Worm (Caenorhabditis elegans): ENCODE data around the gene sto-2.
A peak's percentile ranks its signal among the peaks of the same experiment; 100 is the strongest.

sto-2 gene

DNA sequence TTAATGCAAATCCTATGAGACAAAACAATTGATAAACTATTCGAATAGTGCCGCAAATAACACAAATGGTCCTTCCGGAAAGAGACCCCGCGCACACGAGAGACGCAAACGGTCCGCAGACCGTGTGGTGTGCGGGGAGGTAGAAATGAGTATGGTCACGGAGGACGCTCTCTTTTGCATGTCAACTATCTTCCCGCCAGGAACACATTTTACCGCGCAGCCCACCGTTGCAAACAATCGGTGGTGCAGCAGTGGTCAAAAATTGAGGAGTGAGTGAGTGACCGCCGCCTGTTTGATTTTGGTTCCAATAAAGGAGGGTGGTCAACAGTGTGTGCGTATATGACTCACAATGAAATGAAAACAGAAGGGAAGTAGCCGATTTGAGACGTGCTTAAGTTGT, 37.5 kb upstream of the sto-2 start:
- TF ChIP-seq madf-6 (GFP tag; IDR thresholded peaks at IDR 0.05) (peak; percentile 76), gei-17 (GFP tag; optimal IDR thresholded peaks at IDR 0.05) (no peak), hmg-1.2 (GFP tag; IDR thresholded peaks at IDR 0.05) (peak; percentile 52; the same call in 1 of the 2 replicates), zfh-2 (GFP tag; conservative IDR thresholded peaks at IDR 0.05) (0 out of 2 replicates have a peak, but pooled peaks have one; percentile 36), ceh-40 (GFP tag; IDR thresholded peaks at IDR 0.05) (no peak), cebp-2 (GFP tag; IDR thresholded peaks at IDR 0.05) (no peak), ets-4 (GFP tag; optimal IDR thresholded peaks at IDR 0.05) (no peak), snpc-1.1 (tag; optimal IDR thresholded peaks at IDR 0.05; ENCODE audit: insufficient read depth) (no peak), efl-1 (GFP tag; optimal IDR thresholded peaks at IDR 0.05) (peak; percentile 74), snpc-4 (GFP tag; optimal IDR thresholded peaks at IDR 0.05) (no peak), snpc-4 (tag; optimal IDR thresholded peaks at IDR 0.05) (no peak), B0336.3 (GFP tag; IDR thresholded peaks at IDR 0.05) (no peak), ztf-26 (tag; optimal IDR thresholded peaks at IDR 0.05) (no peak), dox-1 (GFP tag; IDR thresholded peaks at IDR 0.05) (0 out of 2 replicates have a peak, but pooled peaks have one; percentile 27), dpff-1 (tag; optimal IDR thresholded peaks at IDR 0.05) (no peak), ztf-25 (GFP tag; IDR thresholded peaks at IDR 0.05) (0 out of 2 replicates have a peak, but pooled peaks have one; percentile 29), madf-8 (GFP tag; conservative IDR thresholded peaks at IDR 0.05) (peak; percentile 15; the same call in 1 of the 2 replicates), F55B11.4 (tag; optimal IDR thresholded peaks at IDR 0.05; ENCODE audit: borderline replicate concordance, insufficient read depth) (no peak), let-526 (GFP tag; IDR thresholded peaks at IDR 0.05) (no peak), dpl-1 (GFP tag; optimal IDR thresholded peaks at IDR 0.05) (peak; percentile 18), ztf-22 (GFP tag; optimal IDR thresholded peaks at IDR 0.05) (no peak), attf-6 (GFP tag; IDR thresholded peaks at IDR 0.05) (no peak), ama-1 (optimal IDR thresholded peaks at IDR 0.05) (no peak), ama-1 (GFP tag; optimal IDR thresholded peaks at IDR 0.05) (no peak), K12H6.12 (tag; optimal IDR thresholded peaks at IDR 0.05) (no peak)

DNA sequence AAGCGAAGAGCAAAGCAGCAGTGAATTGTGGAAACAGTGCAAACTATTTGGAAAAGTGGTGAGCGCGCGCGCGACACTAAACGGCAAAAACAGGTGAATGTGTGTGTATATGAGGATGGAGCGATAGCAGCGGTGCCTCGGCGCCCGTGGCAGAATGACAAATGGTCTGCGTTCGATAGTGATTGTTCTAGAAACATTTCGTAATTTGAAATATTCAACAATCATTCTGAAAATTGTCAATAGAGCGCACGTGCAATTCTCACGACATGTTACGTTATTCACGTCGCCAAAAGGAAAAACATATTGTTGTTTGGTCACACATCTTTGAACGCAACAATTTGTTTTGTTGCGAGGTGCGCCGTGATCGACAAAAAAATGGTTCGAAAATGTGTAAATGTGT, 32.1 kb upstream of the sto-2 start:
- no peak for TF ChIP-seq zfh-2 (GFP tag; conservative IDR thresholded peaks at IDR 0.05)
- no peak for TF ChIP-seq mes-4 (tag; optimal IDR thresholded peaks at IDR 0.05)
- peak; percentile 60 for TF ChIP-seq B0336.3 (GFP tag; IDR thresholded peaks at IDR 0.05)
- no peak for TF ChIP-seq lsy-27 (tag; optimal IDR thresholded peaks at IDR 0.05; ENCODE audit: borderline replicate concordance, insufficient read depth)
- peak; percentile 14 for TF ChIP-seq lin-40 (tag; optimal IDR thresholded peaks at IDR 0.05)
- TF ChIP-seq snpc-4 (GFP tag; optimal IDR thresholded peaks at IDR 0.05), result no peak
- peak in 1 of 4 experiments; percentile 38 for TF ChIP-seq snpc-4 (tag; optimal IDR thresholded peaks at IDR 0.05)
- TF ChIP-seq B0261.1 (tag; optimal IDR thresholded peaks at IDR 0.05), result no peak
- TF ChIP-seq egrh-3 (GFP tag; IDR thresholded peaks at IDR 0.05), result no peak
- TF ChIP-seq nhr-27 (tag; optimal IDR thresholded peaks at IDR 0.05), result no peak
- TF ChIP-seq xnd-1 (tag; optimal IDR thresholded peaks at IDR 0.05), result no peak
- no peak for TF ChIP-seq ztf-28 (GFP tag; IDR thresholded peaks at IDR 0.05)
- TF ChIP-seq ccch-3 (GFP tag; optimal IDR thresholded peaks at IDR 0.05), result no peak
- TF ChIP-seq attf-5 (GFP tag; optimal IDR thresholded peaks at IDR 0.05), result peak; percentile 15
- no peak; the same call in 1 of the 2 replicates for TF ChIP-seq ekl-4 (GFP tag; IDR thresholded peaks at IDR 0.05)
- no peak for TF ChIP-seq atf-7 (tag; optimal IDR thresholded peaks at IDR 0.05)
- no peak for TF ChIP-seq nfya-1 (tag; optimal IDR thresholded peaks at IDR 0.05; ENCODE audit: borderline replicate concordance, insufficient read depth)
- no peak for TF ChIP-seq F33H1.4 (GFP tag; IDR thresholded peaks at IDR 0.05)
- no peak for TF ChIP-seq dpff-1 (tag; optimal IDR thresholded peaks at IDR 0.05)
- TF ChIP-seq Y53F4B.3 (GFP tag; IDR thresholded peaks at IDR 0.05), result no peak
- no peak for TF ChIP-seq nhr-179 (tag; optimal IDR thresholded peaks at IDR 0.05)
- TF ChIP-seq cebp-1 (GFP tag; IDR thresholded peaks at IDR 0.05), result peak; percentile 71
- TF ChIP-seq cebp-1 (tag; optimal IDR thresholded peaks at IDR 0.05), result peak; percentile 89
- no peak for TF ChIP-seq F55B11.4 (tag; optimal IDR thresholded peaks at IDR 0.05; ENCODE audit: borderline replicate concordance, insufficient read depth)
- TF ChIP-seq efl-1 (GFP tag; optimal IDR thresholded peaks at IDR 0.05), result no peak
- TF ChIP-seq ztf-26 (tag; optimal IDR thresholded peaks at IDR 0.05), result no peak
- no peak for TF ChIP-seq attf-6 (GFP tag; IDR thresholded peaks at IDR 0.05)
- no peak for TF ChIP-seq F39B2.1 (GFP tag; IDR thresholded peaks at IDR 0.05)
- TF ChIP-seq F23B12.7 (tag; optimal IDR thresholded peaks at IDR 0.05; ENCODE audit: insufficient read depth), result no peak
- TF ChIP-seq somi-1 (GFP tag; optimal IDR thresholded peaks at IDR 0.05), result no peak
- no peak for TF ChIP-seq ceh-79 (tag; optimal IDR thresholded peaks at IDR 0.05)
- TF ChIP-seq nhr-80 (tag; optimal IDR thresholded peaks at IDR 0.05), result peak; percentile 61

Measured in whole organism, young adult.